Worm (Caenorhabditis elegans): Measurements from ENCODE around the gene F40F8.4.

The F40F8.4 gene

DNA sequence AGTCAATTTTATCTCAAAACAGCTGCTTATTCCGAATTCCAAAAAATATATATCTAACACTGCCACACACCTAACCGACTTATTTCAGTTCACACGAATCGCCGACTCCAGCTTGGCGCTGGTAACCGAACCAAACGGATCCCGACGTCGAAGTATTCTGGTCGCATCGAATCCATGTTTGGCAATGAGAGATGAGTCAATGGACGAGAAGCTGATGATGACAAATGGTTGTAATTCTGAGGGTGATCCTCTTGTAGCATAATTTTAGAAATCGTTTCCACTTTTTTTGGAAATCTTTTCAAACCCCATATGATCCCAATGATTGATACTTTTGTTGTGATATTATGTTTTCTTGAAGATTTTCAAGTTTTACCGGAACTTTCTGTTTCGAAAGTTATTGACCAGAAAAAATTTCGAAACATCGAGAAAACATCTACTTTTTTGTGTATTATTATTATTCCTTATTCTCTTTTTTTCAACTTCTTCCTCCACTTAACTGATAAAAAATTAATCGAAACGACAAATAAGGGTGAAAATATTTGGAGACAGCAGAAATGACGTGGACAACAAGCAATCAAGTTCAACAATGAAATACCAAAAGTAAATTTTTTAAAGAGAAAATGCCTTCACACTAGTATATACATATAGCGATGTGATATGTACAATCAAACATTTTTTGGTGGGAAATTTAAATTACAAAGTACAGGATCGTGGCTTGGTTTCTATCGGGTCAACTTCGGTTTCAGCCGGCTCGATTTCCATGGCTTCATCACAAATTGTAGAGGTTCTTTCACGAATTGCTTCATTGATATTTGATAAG lies 10.0 kb upstream of the F40F8.4 start (continued):
- no peak for TF ChIP-seq F57C9.4 (tag; optimal IDR thresholded peaks at IDR 0.05)
- TF ChIP-seq lin-40 (tag; optimal IDR thresholded peaks at IDR 0.05), result peak; percentile 10
- TF ChIP-seq mes-4 (tag; optimal IDR thresholded peaks at IDR 0.05), result no peak
- no peak for TF ChIP-seq T26A5.8 (tag; optimal IDR thresholded peaks at IDR 0.05)
- TF ChIP-seq gei-17 (GFP tag; optimal IDR thresholded peaks at IDR 0.05), result peak; percentile 48
- no peak for TF ChIP-seq nhr-120 (GFP tag; IDR thresholded peaks at IDR 0.05)
- no peak for TF ChIP-seq dpl-1 (GFP tag; optimal IDR thresholded peaks at IDR 0.05)
- peak; percentile 52 for TF ChIP-seq F10E7.11 (tag; optimal IDR thresholded peaks at IDR 0.05)
- no peak for TF ChIP-seq rpc-1 (optimal IDR thresholded peaks at IDR 0.05)
- TF ChIP-seq rpc-1 (tag; optimal IDR thresholded peaks at IDR 0.05), result no peak
- TF ChIP-seq hsf-1 (GFP tag; IDR thresholded peaks at IDR 0.05), result 0 out of 2 replicates have a peak, but pooled peaks have one; percentile 17
- no peak for TF ChIP-seq sea-2 (GFP tag; IDR thresholded peaks at IDR 0.05)
- peak; percentile 89 for TF ChIP-seq nfyb-1 (GFP tag; IDR thresholded peaks at IDR 0.05)
- TF ChIP-seq F33H1.4 (GFP tag; IDR thresholded peaks at IDR 0.05), result no peak; the same call in 1 of the 2 replicates
- TF ChIP-seq ceh-27 (GFP tag; optimal IDR thresholded peaks at IDR 0.05), result no peak
- no peak for TF ChIP-seq hrde-1 (tag; optimal IDR thresholded peaks at IDR 0.05; ENCODE audit: borderline replicate concordance)
- 0 out of 2 replicates have a peak, but pooled peaks have one; percentile 29 for TF ChIP-seq cebp-2 (GFP tag; IDR thresholded peaks at IDR 0.05)
- TF ChIP-seq madf-8 (GFP tag; conservative IDR thresholded peaks at IDR 0.05), result no peak
- TF ChIP-seq lin-35 (GFP tag; optimal IDR thresholded peaks at IDR 0.05), result no peak
- no peak; the same call in 1 of the 2 replicates for TF ChIP-seq K11D2.4 (GFP tag; IDR thresholded peaks at IDR 0.05)
- no peak for TF ChIP-seq nhr-179 (tag; optimal IDR thresholded peaks at IDR 0.05)
- peak; percentile 71 for TF ChIP-seq let-526 (GFP tag; IDR thresholded peaks at IDR 0.05)
- TF ChIP-seq atf-7 (tag; optimal IDR thresholded peaks at IDR 0.05), result peak; percentile 80
- TF ChIP-seq Y67H2A.10 (GFP tag; conservative IDR thresholded peaks at IDR 0.05), result no peak
- no peak for TF ChIP-seq unc-62 (GFP tag; optimal IDR thresholded peaks at IDR 0.05)
- TF ChIP-seq hmg-20 (GFP tag; IDR thresholded peaks at IDR 0.05), result no peak
- TF ChIP-seq ccch-3 (GFP tag; optimal IDR thresholded peaks at IDR 0.05), result no peak
- TF ChIP-seq madf-6 (GFP tag; IDR thresholded peaks at IDR 0.05), result no peak; the same call in 1 of the 2 replicates
- no peak for TF ChIP-seq lsl-1 (GFP tag; optimal IDR thresholded peaks at IDR 0.05)
- no peak for TF ChIP-seq lir-1 (GFP tag; conservative IDR thresholded peaks at IDR 0.05)
- TF ChIP-seq Y79H2A.3 (GFP tag; conservative IDR thresholded peaks at IDR 0.05), result no peak
- peak; percentile 48 for TF ChIP-seq dpff-1 (tag; optimal IDR thresholded peaks at IDR 0.05)
- TF ChIP-seq F52B5.7 (tag; optimal IDR thresholded peaks at IDR 0.05), result peak; percentile 55
- no peak for TF ChIP-seq lsy-27 (tag; optimal IDR thresholded peaks at IDR 0.05; ENCODE audit: borderline replicate concordance, insufficient read depth)
- no peak for TF ChIP-seq ztf-18 (tag; optimal IDR thresholded peaks at IDR 0.05)
- no peak for TF ChIP-seq somi-1 (GFP tag; optimal IDR thresholded peaks at IDR 0.05)
- TF ChIP-seq repo-1 (tag; optimal IDR thresholded peaks at IDR 0.05), result peak; percentile 91
- 0 out of 2 replicates have a peak, but pooled peaks have one; percentile 10 for TF ChIP-seq ztf-25 (GFP tag; IDR thresholded peaks at IDR 0.05)
- TF ChIP-seq B0035.1 (tag; optimal IDR thresholded peaks at IDR 0.05), result peak; percentile 26
- TF ChIP-seq madf-3 (GFP tag; IDR thresholded peaks at IDR 0.05), result peak; percentile 77
- TF ChIP-seq ztf-28 (GFP tag; IDR thresholded peaks at IDR 0.05), result 0 out of 2 replicates have a peak, but pooled peaks have one; percentile 37
- no peak for TF ChIP-seq unc-130 (GFP tag; optimal IDR thresholded peaks at IDR 0.05)
- peak; percentile 36 for TF ChIP-seq madf-10 (tag; optimal IDR thresholded peaks at IDR 0.05)
- TF ChIP-seq ceh-40 (GFP tag; IDR thresholded peaks at IDR 0.05), result no peak
- no peak for TF ChIP-seq him-1 (tag; optimal IDR thresholded peaks at IDR 0.05)
- TF ChIP-seq nfya-2 (GFP tag; IDR thresholded peaks at IDR 0.05), result no peak
- no peak for TF ChIP-seq D2030.7 (GFP tag; IDR thresholded peaks at IDR 0.05)
- peak; percentile 8 for TF ChIP-seq attf-5 (GFP tag; optimal IDR thresholded peaks at IDR 0.05)
